Comparison of ENCODE assay signal across 2 fruit fly cellular contexts in the genomic region with DNA sequence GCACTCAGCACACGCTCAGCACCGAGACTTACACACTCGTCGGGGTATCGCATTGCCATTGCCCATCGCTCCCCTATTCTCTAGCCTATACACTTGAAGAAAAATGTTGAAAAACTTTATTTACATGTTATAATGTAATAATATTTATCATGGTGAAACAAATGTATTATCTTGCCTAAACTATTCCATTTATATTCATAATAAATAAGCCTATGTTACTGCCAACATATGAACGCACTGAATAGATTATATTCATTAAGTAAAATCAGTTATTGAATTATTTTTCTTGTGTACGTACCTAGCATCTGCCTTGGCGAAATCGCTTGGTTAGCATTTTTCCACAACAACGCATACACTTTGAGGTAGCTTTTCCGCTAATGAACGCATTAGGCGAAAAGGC.
A peak's percentile ranks its signal among the peaks of the same experiment; 100 is the strongest.
TF ChIP-seq lines count a peak whose summit lies in the region.

No protein-coding gene starts in this region.

TF ChIP-seq in whole organism, embryonic, 481 proteins besides CTCF, POLR2A, EP300 and RAD21 (continued from another document and continues in another):
- TF ChIP-seq CG12219 (GFP tag; optimal IDR thresholded peaks at IDR 0.05; lab: Kevin White, UChicago) (peak; percentile 33), CG13123 (GFP tag; optimal IDR thresholded peaks at IDR 0.05; lab: Kevin White, UChicago) (no peak), CG2712 (tag; optimal IDR thresholded peaks at IDR 0.05; lab: Kevin White, UChicago) (peak; percentile 80), Fer1 (GFP tag; optimal IDR thresholded peaks at IDR 0.05; lab: Kevin White, UChicago) (peak; percentile 24), nmo (GFP tag; optimal IDR thresholded peaks at IDR 0.05; lab: Kevin White, UChicago) (peak; percentile 65), lmd (GFP tag; IDR thresholded peaks at IDR 0.05; lab: Robert Waterston, UW) (peak; percentile 52), D19A (tag; optimal IDR thresholded peaks at IDR 0.05; lab: Kevin White, UChicago) (peak; percentile 52), CG18619 (GFP tag; optimal IDR thresholded peaks at IDR 0.05; lab: Kevin White, UChicago) (peak; percentile 17), eve (GFP tag; optimal IDR thresholded peaks at IDR 0.05; lab: Kevin White, UChicago) (peak in 1 of 2 experiments; percentile 49), Bdp1 (GFP tag; optimal IDR thresholded peaks at IDR 0.05; lab: Kevin White, UChicago) (no peak), CG18599 (GFP tag; optimal IDR thresholded peaks at IDR 0.05; lab: Kevin White, UChicago) (peak; percentile 54), dmrt11E (tag; optimal IDR thresholded peaks at IDR 0.05; lab: Kevin White, UChicago) (peak; percentile 70), CG15011 (GFP tag; optimal IDR thresholded peaks at IDR 0.05; lab: Kevin White, UChicago) (peak; percentile 32), fru (optimal IDR thresholded peaks at IDR 0.05; lab: Kevin White, UChicago) (no peak), Usf (GFP tag; optimal IDR thresholded peaks at IDR 0.05; lab: Kevin White, UChicago) (peak; percentile 0), Med (GFP tag; lab: Kevin White, UChicago) (peak; percentile 39), grau (tag; optimal IDR thresholded peaks at IDR 0.05; lab: Kevin White, UChicago) (peak; percentile 67), CG10147 (GFP tag; optimal IDR thresholded peaks at IDR 0.05; lab: Kevin White, UChicago) (peak; percentile 6), CG1602 (GFP tag; optimal IDR thresholded peaks at IDR 0.05; lab: Kevin White, UChicago) (peak; percentile 22), dmrt99B (tag; optimal IDR thresholded peaks at IDR 0.05; lab: Kevin White, UChicago) (peak; percentile 65), ERR (GFP tag; optimal IDR thresholded peaks at IDR 0.05; lab: Kevin White, UChicago) (no peak), CG9727 (GFP tag; optimal IDR thresholded peaks at IDR 0.05; lab: Kevin White, UChicago) (peak; percentile 64), CG17361 (GFP tag; IDR thresholded peaks at IDR 0.05; lab: Robert Waterston, UW) (peak; percentile 51; the same call in 2 of the 3 replicates), emc (GFP tag; optimal IDR thresholded peaks at IDR 0.05; lab: Kevin White, UChicago) (no peak), ac (GFP tag; optimal IDR thresholded peaks at IDR 0.05; lab: Kevin White, UChicago) (peak; percentile 9), Myb (GFP tag; optimal IDR thresholded peaks at IDR 0.05; lab: Kevin White, UChicago) (no peak), HLH3B (GFP tag; IDR thresholded peaks at IDR 0.05; lab: Robert Waterston, UW) (0 out of 2 replicates have a peak, but pooled peaks have one; percentile 16), CG11695 (GFP tag; IDR thresholded peaks at IDR 0.05; lab: Robert Waterston, UW) (peak; percentile 61; the same call in 1 of the 3 replicates), eyg (GFP tag; optimal IDR thresholded peaks at IDR 0.05; lab: Kevin White, UChicago) (no peak), CG11093 (GFP tag; IDR thresholded peaks at IDR 0.05; lab: Robert Waterston, UW) (no peak), CG1832 (GFP tag; optimal IDR thresholded peaks at IDR 0.05; lab: Kevin White, UChicago) (no peak), Hr51 (GFP tag; optimal IDR thresholded peaks at IDR 0.05; lab: Kevin White, UChicago) (peak in 1 of 2 experiments; percentile 58), Meics (GFP tag; optimal IDR thresholded peaks at IDR 0.05; lab: Kevin White, UChicago) (peak; percentile 39), Tbp (GFP tag; optimal IDR thresholded peaks at IDR 0.05; lab: Kevin White, UChicago) (no peak), CG1647 (GFP tag; optimal IDR thresholded peaks at IDR 0.05; lab: Kevin White, UChicago) (no peak), Stat92E (GFP tag; optimal IDR thresholded peaks at IDR 0.05; lab: Kevin White, UChicago) (no peak), CG10366 (GFP tag; IDR thresholded peaks at IDR 0.05; lab: Robert Waterston, UW) (peak; percentile 18; the same call in 1 of the 2 replicates), CG17385 (GFP tag; optimal IDR thresholded peaks at IDR 0.05; lab: Kevin White, UChicago) (peak; percentile 21), ATbp (GFP tag; optimal IDR thresholded peaks at IDR 0.05; lab: Kevin White, UChicago) (no peak), CG15696 (tag; optimal IDR thresholded peaks at IDR 0.05; lab: Kevin White, UChicago) (peak; percentile 62), CG4360 (GFP tag; IDR thresholded peaks at IDR 0.05; lab: Robert Waterston, UW) (0 out of 2 replicates have a peak, but pooled peaks have one; percentile 29), CG33213 (GFP tag; optimal IDR thresholded peaks at IDR 0.05; lab: Kevin White, UChicago) (no peak), ewg (GFP tag; optimal IDR thresholded peaks at IDR 0.05; lab: Kevin White, UChicago) (peak; percentile 13), CG8924 (tag; optimal IDR thresholded peaks at IDR 0.05; lab: Kevin White, UChicago) (peak; percentile 72), CG15269 (tag; optimal IDR thresholded peaks at IDR 0.05; lab: Kevin White, UChicago) (peak; percentile 40), Hey (tag; optimal IDR thresholded peaks at IDR 0.05; lab: Kevin White, UChicago) (no peak), hkb (optimal IDR thresholded peaks at IDR 0.05; lab: Kevin White, UChicago) (no peak), hkb (GFP tag; IDR thresholded peaks at IDR 0.05; lab: Robert Waterston, UW) (peak; percentile 64), Blimp-1 (GFP tag; optimal IDR thresholded peaks at IDR 0.05; lab: Kevin White, UChicago) (peak; percentile 64), CG16815 (GFP tag; optimal IDR thresholded peaks at IDR 0.05; lab: Kevin White, UChicago) (peak; percentile 32), CG17359 (tag; optimal IDR thresholded peaks at IDR 0.05; lab: Kevin White, UChicago) (peak; percentile 53), Max (GFP tag; optimal IDR thresholded peaks at IDR 0.05; lab: Kevin White, UChicago) (peak; percentile 43), CG18764 (GFP tag; optimal IDR thresholded peaks at IDR 0.05; lab: Kevin White, UChicago) (peak; percentile 2), CG9817 (tag; optimal IDR thresholded peaks at IDR 0.05; lab: Kevin White, UChicago) (peak; percentile 16), Oli (tag; optimal IDR thresholded peaks at IDR 0.05; lab: Kevin White, UChicago) (peak; percentile 66), dysf (GFP tag; IDR thresholded peaks at IDR 0.05; lab: Robert Waterston, UW) (0 out of 3 replicates have a peak, but pooled peaks have one; percentile 5), CG12659 (GFP tag; optimal IDR thresholded peaks at IDR 0.05; lab: Kevin White, UChicago) (peak; percentile 32), lab (GFP tag; optimal IDR thresholded peaks at IDR 0.05; lab: Kevin White, UChicago) (peak; percentile 30), Drgx (GFP tag; IDR thresholded peaks at IDR 0.05; lab: Robert Waterston, UW) (0 out of 2 replicates have a peak, but pooled peaks have one; percentile 33), CG31388 (GFP tag; optimal IDR thresholded peaks at IDR 0.05; lab: Kevin White, UChicago) (no peak), phol (tag; optimal IDR thresholded peaks at IDR 0.05; lab: Kevin White, UChicago) (peak; percentile 72), stwl (tag; optimal IDR thresholded peaks at IDR 0.05; lab: Kevin White, UChicago) (peak; percentile 2), Xbp1 (GFP tag; optimal IDR thresholded peaks at IDR 0.05; lab: Kevin White, UChicago) (peak; percentile 31)

TF ChIP-seq in whole organism, prepupa, 60 proteins besides CTCF, POLR2A, EP300 and RAD21 (continued from another document):
- peak; percentile 16 for TF ChIP-seq CG3919 (GFP tag; optimal IDR thresholded peaks at IDR 0.05; lab: Kevin White, UChicago)
- TF ChIP-seq Hr38 (GFP tag; optimal IDR thresholded peaks at IDR 0.05; lab: Kevin White, UChicago), result no peak
- peak; percentile 35 for TF ChIP-seq fd59A (GFP tag; optimal IDR thresholded peaks at IDR 0.05; lab: Kevin White, UChicago)
- no peak for TF ChIP-seq vri (GFP tag; optimal IDR thresholded peaks at IDR 0.05; lab: Kevin White, UChicago)
- peak in 1 of 2 experiments; percentile 17 for TF ChIP-seq salr (GFP tag; optimal IDR thresholded peaks at IDR 0.05; lab: Kevin White, UChicago)
- TF ChIP-seq OdsH (GFP tag; optimal IDR thresholded peaks at IDR 0.05; lab: Kevin White, UChicago), result peak; percentile 25
- TF ChIP-seq Eip78C (GFP tag; lab: Kevin White, UChicago), result peak; percentile 58
- TF ChIP-seq CG10631 (GFP tag; optimal IDR thresholded peaks at IDR 0.05; lab: Kevin White, UChicago), result peak; percentile 47
TF ChIP-seq in whole organism, prepupa: peak in this region for 25.
